Worm (Caenorhabditis elegans) whole organism, L1 larva: Measurements from ENCODE around the gene F13H10.3.
A peak's percentile ranks its signal among the peaks of the same experiment; 100 is the strongest.

Source experiments
- C16A3.4 ChIP-seq: fragments of 150-350 bp; optimal IDR thresholded peaks from 2 replicates; lab custom pipeline; 2014; ENCODE audit warnings: missing biosample characterization, missing genetic modification characterization
- ama-1 ChIP-seq: fragments of 150-350 bp; optimal IDR thresholded peaks from 2 replicates; lab custom pipeline; 2014
- blmp-1 ChIP-seq: fragments of 150-350 bp; optimal IDR thresholded peaks from 2 replicates; lab custom pipeline; 2014; ENCODE audit warnings: missing biosample characterization, missing genetic modification characterization
- ceh-8 ChIP-seq: fragments of 200-800 bp; sonication (Bioruptor generic); optimal IDR thresholded peaks from 2 replicates; lab custom pipeline; 2018; ENCODE audit warnings: mild to moderate bottlenecking, missing genetic modification characterization, moderate library complexity, missing compliant biosample characterization
- ceh-82 ChIP-seq, 3 experiments: fragments of 150-350 bp in 1 of 3; sonication (generic microtip) in 2 of 3; optimal IDR thresholded peaks; 2 replicates each; lab custom pipeline; 2014 to 2017; ENCODE audit warnings: missing biosample characterization in 3 of 3, missing genetic modification characterization in 3 of 3
- ceh-88 ChIP-seq: fragments of 200-800 bp; sonication (Bioruptor generic); IDR thresholded peaks from 2 replicates; pipeline ENCODE4 v1.3.6; 2022; ENCODE audit warnings: missing genetic modification characterization, missing compliant biosample characterization
- ces-1 ChIP-seq: fragments of 150-350 bp; optimal IDR thresholded peaks from 2 replicates; lab custom pipeline; 2014; ENCODE audit warnings: missing biosample characterization, missing genetic modification reagents, missing genetic modification characterization
- dpl-1 ChIP-seq, 3 experiments: fragments of 150-350 bp in 2 of 3; sonication (generic microtip) in 1 of 3; optimal IDR thresholded peaks; 2 replicates each; lab custom pipeline; 2014 to 2017; ENCODE audit warnings: missing biosample characterization in 3 of 3, missing genetic modification characterization in 3 of 3, missing genetic modification reagents in 3 of 3
- efl-1 ChIP-seq, 4 experiments: fragments of 150-350 bp; optimal IDR thresholded peaks in 3 of 4; peaks in 1 of 4; 1 replicate in 1 of 4; 2 replicates in 3 of 4; lab custom pipeline; 2014; ENCODE audit warnings: missing biosample characterization in 2 of 4, missing genetic modification characterization in 2 of 4, missing genetic modification reagents in 2 of 4
- efl-3 ChIP-seq: fragments of 200-800 bp; sonication (Bioruptor generic); optimal IDR thresholded peaks from 2 replicates; lab custom pipeline; 2018; ENCODE audit warnings: mild to moderate bottlenecking, missing genetic modification characterization, missing compliant biosample characterization
- ets-5 ChIP-seq: fragments of 200-800 bp; sonication (Bioruptor generic); IDR thresholded peaks from 2 replicates; pipeline ENCODE4 v1.3.6; 2022; ENCODE audit warnings: missing genetic modification characterization, missing compliant biosample characterization
- fkh-8 ChIP-seq: sonication (generic microtip); optimal IDR thresholded peaks from 2 replicates; lab custom pipeline; 2016; ENCODE audit warnings: mild to moderate bottlenecking, missing genetic modification characterization, missing compliant biosample characterization
- fos-1 ChIP-seq: fragments of 150-350 bp; optimal IDR thresholded peaks from 2 replicates; lab custom pipeline; 2014; ENCODE audit warnings: missing biosample characterization, missing genetic modification characterization
- hlh-17 ChIP-seq: fragments of 200-800 bp; sonication (Bioruptor generic); optimal IDR thresholded peaks from 2 replicates; lab custom pipeline; 2018; ENCODE audit warnings: missing genetic modification characterization, mild to moderate bottlenecking, missing compliant biosample characterization, moderate library complexity, borderline replicate concordance
- hlh-4 ChIP-seq: sonication (generic microtip); optimal IDR thresholded peaks from 2 replicates; lab custom pipeline; 2016; ENCODE audit warnings: mild to moderate bottlenecking, missing genetic modification characterization, missing compliant biosample characterization
- hpl-2 ChIP-seq: fragments of 150-350 bp; optimal IDR thresholded peaks from 2 replicates; lab custom pipeline; 2014; ENCODE audit warnings: missing biosample characterization, missing genetic modification reagents, missing genetic modification characterization
- irx-1 ChIP-seq: sonication (generic microtip); optimal IDR thresholded peaks from 2 replicates; lab custom pipeline; 2016; ENCODE audit warnings: missing genetic modification characterization, missing compliant biosample characterization
- jun-1 ChIP-seq: fragments of 150-350 bp; optimal IDR thresholded peaks from 2 replicates; lab custom pipeline; 2014; ENCODE audit warnings: missing biosample characterization, missing genetic modification reagents, missing genetic modification characterization
- lin-13 ChIP-seq: fragments of 150-350 bp; optimal IDR thresholded peaks from 2 replicates; lab custom pipeline; 2014; ENCODE audit warnings: missing biosample characterization, missing genetic modification reagents, missing genetic modification characterization
- lin-14 ChIP-seq: fragments of 200-800 bp; sonication (Bioruptor generic); optimal IDR thresholded peaks from 2 replicates; lab custom pipeline; 2018; ENCODE audit warnings: mild to moderate bottlenecking, missing genetic modification characterization, moderate library complexity, missing compliant biosample characterization
- lin-35 ChIP-seq, 2 experiments: fragments of 150-350 bp; optimal IDR thresholded peaks; 2 replicates each; lab custom pipeline; 2014; ENCODE audit warnings: missing biosample characterization in 2 of 2, missing genetic modification characterization in 2 of 2, missing genetic modification reagents in 2 of 2
- lin-39 ChIP-seq: fragments of 150-350 bp; optimal IDR thresholded peaks from 2 replicates; lab custom pipeline; 2014; ENCODE audit warnings: missing biosample characterization, missing genetic modification reagents, missing genetic modification characterization
- lsy-2 ChIP-seq, 2 experiments: fragments of 150-350 bp; optimal IDR thresholded peaks; 2 replicates each; lab custom pipeline; 2014; ENCODE audit warnings: missing biosample characterization in 2 of 2, missing genetic modification characterization in 2 of 2
- mdl-1 ChIP-seq, 2 experiments: fragments of 150-350 bp; optimal IDR thresholded peaks; 2 replicates each; lab custom pipeline; 2014 to 2017; ENCODE audit warnings: missing biosample characterization in 2 of 2, missing genetic modification characterization in 2 of 2, inconsistent platforms in 1 of 2
- mef-2 ChIP-seq: fragments of 150-350 bp; optimal IDR thresholded peaks from 2 replicates; lab custom pipeline; 2014; ENCODE audit warnings: missing biosample characterization, missing genetic modification characterization
- mep-1 ChIP-seq: fragments of 150-350 bp; optimal IDR thresholded peaks from 2 replicates; lab custom pipeline; 2014; ENCODE audit warnings: missing biosample characterization, missing genetic modification characterization
- nhr-19 ChIP-seq: fragments of 200-800 bp; sonication (Bioruptor generic); conservative IDR thresholded peaks from 2 replicates; pipeline ENCODE4 v1.3.6; 2022; ENCODE audit warnings: missing genetic modification characterization, missing compliant biosample characterization
- nhr-20 ChIP-seq: sonication (generic microtip); optimal IDR thresholded peaks from 2 replicates; lab custom pipeline; 2016; ENCODE audit warnings: mild to moderate bottlenecking, missing genetic modification characterization, missing compliant biosample characterization
- nhr-237 ChIP-seq: fragments of 150-350 bp; optimal IDR thresholded peaks from 2 replicates; lab custom pipeline; 2014; ENCODE audit warnings: missing biosample characterization, missing genetic modification characterization
- nhr-47 ChIP-seq: sonication (generic microtip); optimal IDR thresholded peaks from 2 replicates; lab custom pipeline; 2016; ENCODE audit warnings: mild to moderate bottlenecking, missing genetic modification characterization, moderate library complexity, missing compliant biosample characterization
- nhr-77 ChIP-seq: fragments of 150-350 bp; optimal IDR thresholded peaks from 2 replicates; lab custom pipeline; 2014; ENCODE audit warnings: missing biosample characterization, missing genetic modification characterization
- nhr-85 ChIP-seq: sonication (generic microtip); peaks from one replicate; lab custom pipeline; 2016; ENCODE audit warnings: missing genetic modification characterization, inconsistent platforms, missing compliant biosample characterization
- pag-3 ChIP-seq: sonication (generic microtip); optimal IDR thresholded peaks from 2 replicates; lab custom pipeline; 2017; ENCODE audit warnings: missing genetic modification characterization, mild to moderate bottlenecking, missing compliant biosample characterization, antibody characterized with exemption, borderline replicate concordance; ENCODE audit not compliant: insufficient read depth
- pax-3 ChIP-seq: fragments of 200-800 bp; sonication (Bioruptor generic); optimal IDR thresholded peaks from 2 replicates; lab custom pipeline; 2018; ENCODE audit warnings: mild to moderate bottlenecking, missing genetic modification characterization, moderate library complexity, missing compliant biosample characterization
- tlp-1 ChIP-seq: fragments of 150-350 bp; optimal IDR thresholded peaks from 2 replicates; lab custom pipeline; 2014; ENCODE audit warnings: missing biosample characterization, missing genetic modification characterization
- unc-130 ChIP-seq: fragments of 150-350 bp; optimal IDR thresholded peaks from 2 replicates; lab custom pipeline; 2017; ENCODE audit warnings: missing biosample characterization, missing genetic modification characterization, inconsistent platforms
- unc-86 ChIP-seq: sonication (generic microtip); optimal IDR thresholded peaks from 2 replicates; lab custom pipeline; 2016; ENCODE audit warnings: missing genetic modification characterization, missing compliant biosample characterization
- unc-98 ChIP-seq: fragments of 200-800 bp; sonication (Bioruptor generic); IDR thresholded peaks from 2 replicates; pipeline ENCODE4 v1.3.6; 2022; ENCODE audit warnings: missing genetic modification characterization, missing compliant biosample characterization
- xbp-1 ChIP-seq: sonication (generic microtip); optimal IDR thresholded peaks from 2 replicates; lab custom pipeline; 2016; ENCODE audit warnings: missing genetic modification characterization, missing compliant biosample characterization

Gene F13H10.3

ce11 chrIV:11036222-11036621, 20.5 kb upstream of the F13H10.3 start, which contains the start of gene fkb-1 (continued):
- TF ChIP-seq ets-5 (GFP tag; lab: Robert Waterston, UW) (no peak), mef-2 (tag; lab: Kevin White, UChicago) (no peak), unc-130 (tag; lab: Kevin White, UChicago) (peak; percentile 42), jun-1 (tag; lab: Kevin White, UChicago) (peak; percentile 30), nhr-237 (tag; lab: Kevin White, UChicago) (no peak), lsy-2 (tag; optimal IDR thresholded peaks at IDR 0.05; lab: Kevin White, UChicago) (peak; percentile 82 to 85), nhr-85 (tag; lab: Kevin White, UChicago) (peak; percentile 84), dpl-1 (GFP tag; optimal IDR thresholded peaks at IDR 0.05; lab: Kevin White, UChicago) (peak; percentile 59 to 75 (median 74)), ces-1 (no peak), unc-86 (tag; lab: Kevin White, UChicago) (peak; percentile 56), C16A3.4 (tag; lab: Kevin White, UChicago) (peak; percentile 73), nhr-20 (peak; percentile 79), fkh-8 (tag; lab: Kevin White, UChicago) (peak; percentile 58), ceh-82 (tag; optimal IDR thresholded peaks at IDR 0.05; lab: Kevin White, UChicago) (peak; percentile 39 to 67 (median 60)), blmp-1 (tag; lab: Kevin White, UChicago) (peak; percentile 29), irx-1 (tag; lab: Kevin White, UChicago) (peak; percentile 61), hlh-4 (tag; lab: Kevin White, UChicago) (no peak), fos-1 (tag; lab: Kevin White, UChicago) (peak; percentile 27), hlh-17 (GFP tag; lab: Kevin White, UChicago) (no peak), nhr-77 (tag; lab: Kevin White, UChicago) (peak; percentile 39), lin-35 (GFP tag; optimal IDR thresholded peaks at IDR 0.05; lab: Kevin White, UChicago) (peak; percentile 79), nhr-47 (peak; percentile 80), mdl-1 (tag; optimal IDR thresholded peaks at IDR 0.05; lab: Kevin White, UChicago) (peak in 1 of 2 experiments; percentile 61), nhr-19 (peak; percentile 71), ceh-8 (GFP tag; lab: Kevin White, UChicago) (peak; percentile 6), ama-1 (no peak), ceh-88 (GFP tag; lab: Robert Waterston, UW) (peak; percentile 25; the same call in 1 of the 2 replicates), xbp-1 (tag; lab: Kevin White, UChicago) (peak; percentile 94), unc-98 (GFP tag; lab: Robert Waterston, UW) (no peak), lin-39 (tag; lab: Kevin White, UChicago) (peak; percentile 54), hpl-2 (GFP tag; lab: Kevin White, UChicago) (no peak), lin-13 (GFP tag; lab: Kevin White, UChicago) (peak; percentile 47), lin-14 (peak; percentile 82)

- TF ChIP-seq hpl-2 (GFP tag; lab: Kevin White, UChicago) (no peak), mep-1 (tag; lab: Kevin White, UChicago) (no peak), pax-3 (tag; lab: Kevin White, UChicago) (no peak), unc-98 (GFP tag; lab: Robert Waterston, UW) (no peak), pag-3 (tag; lab: Kevin White, UChicago) (no peak), tlp-1 (tag; lab: Kevin White, UChicago) (no peak), efl-3 (GFP tag; lab: Kevin White, UChicago) (no peak), efl-1 (optimal IDR thresholded peaks at IDR 0.05; lab: Kevin White, UChicago) (no peak), efl-1 (GFP tag; optimal IDR thresholded peaks at IDR 0.05 in 1 of 2; lab: Kevin White, UChicago) (peak in 1 of 2 experiments; percentile 78), nhr-77 (tag; lab: Kevin White, UChicago) (no peak)
- TF ChIP-seq, all 84 proteins: peak for 1
Measured at ce11 chrIV:11032288-11032687, 16.5 kb upstream of the F13H10.3 start, which contains the start of gene hrg-6. Gene hrg-6 (plus strand): TSS chrIV:11032588.
